Worm (Caenorhabditis elegans): ENCODE data around the gene ilys-4.

DNA sequence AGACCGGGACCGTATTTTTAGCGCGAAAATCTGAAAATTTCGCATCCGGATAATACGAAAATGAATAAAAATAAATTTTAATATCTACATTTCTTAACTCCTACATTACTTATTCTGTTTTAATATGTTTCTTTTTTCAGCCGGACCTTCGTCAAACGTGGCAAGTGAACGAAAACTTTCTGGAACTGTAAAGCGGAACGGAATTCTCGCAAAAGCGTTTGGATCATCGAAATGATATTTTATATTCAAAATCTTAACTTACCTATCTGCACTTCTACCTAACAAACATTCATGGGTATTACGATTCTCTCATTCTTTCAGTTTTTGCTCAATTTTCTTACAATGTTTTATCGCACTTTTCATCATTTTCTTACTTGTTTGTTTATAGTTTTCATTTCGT is 9.3 kb upstream of the ilys-4 start:
- TF ChIP-seq lir-1 (GFP tag; conservative IDR thresholded peaks at IDR 0.05) (no peak), efl-1 (GFP tag; optimal IDR thresholded peaks at IDR 0.05) (no peak), ztf-18 (tag; optimal IDR thresholded peaks at IDR 0.05) (no peak), lsy-27 (tag; optimal IDR thresholded peaks at IDR 0.05; ENCODE audit: borderline replicate concordance, insufficient read depth) (no peak), snpc-4 (GFP tag; optimal IDR thresholded peaks at IDR 0.05) (no peak), snpc-4 (tag; optimal IDR thresholded peaks at IDR 0.05) (no peak), sdz-38 (tag; optimal IDR thresholded peaks at IDR 0.05) (no peak)
